Worm (Caenorhabditis elegans) whole organism, L4/young adult: ENCODE results near the gene sid-5.

ENCODE experiments used
- dao-5 ChIP-seq: sonication (generic microtip); optimal IDR thresholded peaks from 2 replicates; lab custom pipeline; 2016; ENCODE audit warnings: missing genotype, missing genetic modification characterization, moderate library complexity, missing compliant biosample characterization
- him-1 ChIP-seq: sonication (generic microtip); optimal IDR thresholded peaks from 2 replicates; lab custom pipeline; 2016; ENCODE audit warnings: missing genotype, missing genetic modification reagents, missing genetic modification characterization, missing compliant biosample characterization

ce11 chrX:6901078-6901477, 3.4 kb upstream of the sid-5 start, which contains the start of gene pes-23:
- TF ChIP-seq dao-5 (no peak), him-1 (no peak)
